Fruit fly (Drosophila melanogaster): Measurements from ENCODE around the gene CG10650.
A peak's percentile ranks its signal among the peaks of the same experiment; 100 is the strongest.

CG10650 gene

DNA sequence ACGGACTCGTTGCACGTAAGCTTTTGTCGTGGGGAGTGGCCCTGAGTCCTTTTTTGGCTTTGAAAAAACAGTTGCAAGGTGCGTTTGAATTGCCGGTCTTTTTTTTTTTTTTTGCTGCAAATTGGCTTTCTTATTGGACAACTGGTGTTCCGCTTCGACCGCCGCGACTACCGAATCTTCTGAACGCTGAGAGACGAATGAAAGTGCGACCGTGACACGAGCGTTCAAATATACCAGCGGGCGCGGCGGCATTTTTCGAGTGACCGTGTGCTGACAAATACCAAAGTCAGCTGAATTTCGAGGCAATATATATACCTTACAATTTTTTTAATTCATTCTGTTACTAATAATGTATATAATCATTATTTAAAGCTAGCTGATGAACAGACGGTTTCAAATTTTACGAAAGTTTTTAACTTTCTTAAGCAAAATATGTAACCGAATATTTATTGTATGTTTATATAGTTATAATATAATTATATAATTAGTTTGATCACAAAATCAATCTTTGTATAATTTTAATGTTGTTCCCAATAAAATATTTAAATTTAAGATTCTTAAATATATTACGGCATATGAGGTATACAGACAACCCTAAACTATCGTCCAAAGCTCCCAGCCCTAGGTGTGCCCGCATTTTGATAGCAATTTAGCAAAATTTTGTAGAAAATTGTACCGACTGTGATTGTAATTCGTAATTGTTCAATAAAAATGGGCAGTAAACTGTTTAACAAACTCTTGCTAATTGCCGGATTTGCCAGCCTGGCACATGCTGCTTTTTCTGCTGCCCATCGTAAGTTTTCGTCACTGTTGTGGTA, 8.4 kb downstream of the CG10650 start, which contains the start of the genes Swip-1 and EMC5 (continued):
- TF ChIP-seq CG42726 (GFP tag; IDR thresholded peaks at IDR 0.05; ENCODE audit: partially characterized antibody) (peak; percentile 72), CG34376 (GFP tag; optimal IDR thresholded peaks at IDR 0.05) (peak; percentile 15), ewg (GFP tag; optimal IDR thresholded peaks at IDR 0.05) (peak; percentile 16), CG15011 (GFP tag; optimal IDR thresholded peaks at IDR 0.05) (no peak), esg (GFP tag; conservative IDR thresholded peaks at IDR 0.05) (peak; percentile 50), lov (optimal IDR thresholded peaks at IDR 0.05) (no peak), lov (GFP tag; IDR thresholded peaks at IDR 0.05) (no peak), CG7928 (GFP tag; optimal IDR thresholded peaks at IDR 0.05) (peak; percentile 33), Elba2 (GFP tag; optimal IDR thresholded peaks at IDR 0.05) (peak; percentile 88), Fer1 (GFP tag; optimal IDR thresholded peaks at IDR 0.05) (peak; percentile 17), CG18764 (GFP tag; optimal IDR thresholded peaks at IDR 0.05) (no peak), fd3F (GFP tag; optimal IDR thresholded peaks at IDR 0.05) (peak; percentile 52), CG15073 (GFP tag; optimal IDR thresholded peaks at IDR 0.05) (no peak), CG17186 (GFP tag; optimal IDR thresholded peaks at IDR 0.05) (peak; percentile 28), Lpt (GFP tag; optimal IDR thresholded peaks at IDR 0.05) (no peak), CkIIα-i1 (GFP tag; IDR thresholded peaks at IDR 0.05) (no peak), CG6854 (GFP tag; optimal IDR thresholded peaks at IDR 0.05) (no peak), tna (GFP tag; IDR thresholded peaks at IDR 0.05; ENCODE audit: partially characterized antibody) (peak; percentile 56; the same call in 1 of the 2 replicates), lmd (GFP tag; IDR thresholded peaks at IDR 0.05) (peak; percentile 73; the same call in 1 of the 2 replicates), CG1602 (GFP tag; optimal IDR thresholded peaks at IDR 0.05) (peak; percentile 30), CG2889 (GFP tag; IDR thresholded peaks at IDR 0.05) (no peak), CG7963 (GFP tag; IDR thresholded peaks at IDR 0.05; ENCODE audit: partially characterized antibody) (peak; percentile 24; the same call in 1 of the 3 replicates), vvl (GFP tag; IDR thresholded peaks at IDR 0.05) (0 out of 2 replicates have a peak, but pooled peaks have one; percentile 61), chm (GFP tag; IDR thresholded peaks at IDR 0.05) (peak; percentile 87), CG6175 (GFP tag; IDR thresholded peaks at IDR 0.05) (0 out of 3 replicates have a peak, but pooled peaks have one; percentile 21), CG3838 (GFP tag; optimal IDR thresholded peaks at IDR 0.05) (no peak), Pdp1 (GFP tag; optimal IDR thresholded peaks at IDR 0.05) (peak in 1 of 2 experiments; percentile 19), nau (GFP tag; optimal IDR thresholded peaks at IDR 0.05) (no peak), Hr78 (GFP tag; optimal IDR thresholded peaks at IDR 0.05) (peak in 1 of 2 experiments; percentile 15), cwo (GFP tag; optimal IDR thresholded peaks at IDR 0.05) (no peak), bsh (GFP tag; optimal IDR thresholded peaks at IDR 0.05) (peak in 1 of 2 experiments; percentile 54), CG6689 (GFP tag; IDR thresholded peaks at IDR 0.05) (peak; percentile 66), emc (GFP tag; optimal IDR thresholded peaks at IDR 0.05) (no peak), H15 (GFP tag; IDR thresholded peaks at IDR 0.05) (no peak), so (GFP tag; IDR thresholded peaks at IDR 0.05) (peak; percentile 10; the same call in 1 of the 3 replicates), CG10147 (GFP tag; optimal IDR thresholded peaks at IDR 0.05) (peak; percentile 23), gcm2 (GFP tag; optimal IDR thresholded peaks at IDR 0.05) (no peak), CG15696 (tag; optimal IDR thresholded peaks at IDR 0.05) (peak; percentile 60), gem (tag; optimal IDR thresholded peaks at IDR 0.05) (peak; percentile 84), CG12104 (GFP tag; optimal IDR thresholded peaks at IDR 0.05) (peak; percentile 71), Hmr (GFP tag; optimal IDR thresholded peaks at IDR 0.05) (peak; percentile 58), Xbp1 (GFP tag; optimal IDR thresholded peaks at IDR 0.05) (peak; percentile 73), CG3281 (GFP tag; optimal IDR thresholded peaks at IDR 0.05) (peak; percentile 44), Hmx (GFP tag; optimal IDR thresholded peaks at IDR 0.05) (no peak), Ssrp (tag; optimal IDR thresholded peaks at IDR 0.05) (peak; percentile 68), psq (GFP tag; optimal IDR thresholded peaks at IDR 0.05) (no peak), gt (GFP tag; IDR thresholded peaks at IDR 0.05) (no peak), ranshi (GFP tag; IDR thresholded peaks at IDR 0.05) (peak; percentile 59; the same call in 1 of the 2 replicates)

Measured in whole organism, embryonic.